Worm (Caenorhabditis elegans) whole organism, L3 larva: ENCODE data around the gene srxa-12.

Source experiments
- ZK546.5 ChIP-seq: sonication (generic microtip); optimal IDR thresholded peaks from 2 replicates; lab custom pipeline; 2017; ENCODE audit warnings: missing biosample characterization, missing genetic modification characterization
- aly-2 ChIP-seq: fragments of 150-350 bp; optimal IDR thresholded peaks from 2 replicates; lab custom pipeline; 2014; ENCODE audit warnings: missing biosample characterization, missing genetic modification characterization
- ceh-82 ChIP-seq: fragments of 150-350 bp; optimal IDR thresholded peaks from 2 replicates; lab custom pipeline; 2014; ENCODE audit warnings: missing biosample characterization, missing genetic modification characterization
- nfya-1 ChIP-seq: sonication (generic microtip); optimal IDR thresholded peaks from 2 replicates; lab custom pipeline; 2017; ENCODE audit warnings: missing genetic modification characterization, mild to moderate bottlenecking, missing compliant biosample characterization, antibody characterized with exemption, moderate library complexity; ENCODE audit not compliant: insufficient read depth
- snpc-4 ChIP-seq: fragments of 150-350 bp; optimal IDR thresholded peaks from 2 replicates; lab custom pipeline; 2014; ENCODE audit warnings: missing biosample characterization, missing genetic modification characterization
- zag-1 ChIP-seq: fragments of 150-350 bp; optimal IDR thresholded peaks from 2 replicates; lab custom pipeline; 2014; ENCODE audit warnings: missing biosample characterization, missing genetic modification characterization

DNA sequence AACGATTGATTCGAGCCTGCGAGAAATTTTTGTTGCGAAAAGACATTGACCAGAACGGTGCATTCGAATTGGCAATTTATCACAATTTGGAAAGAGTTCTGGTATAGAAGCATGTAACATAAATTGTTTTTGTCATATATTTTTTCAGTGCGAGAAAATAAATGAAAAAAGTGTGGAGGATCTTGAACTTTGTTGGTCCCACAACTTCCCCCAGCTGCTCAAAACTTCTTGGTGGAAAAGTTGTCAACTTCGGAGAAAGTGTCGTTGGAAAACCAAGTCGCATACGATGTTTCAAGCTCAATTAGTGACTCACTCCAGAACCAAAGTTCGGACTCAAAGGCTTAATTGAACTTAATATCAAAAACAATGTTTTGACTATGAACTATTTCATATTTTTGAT is 5.5 kb downstream of the srxa-12 start:
- TF ChIP-seq ceh-82 (tag; lab: Kevin White, UChicago), result no peak
- no peak for TF ChIP-seq snpc-4 (tag; lab: Kevin White, UChicago)
- no peak for TF ChIP-seq ZK546.5 (tag; lab: Kevin White, UChicago)
- no peak for TF ChIP-seq nfya-1 (tag; lab: Kevin White, UChicago)
- no peak for TF ChIP-seq zag-1 (tag; lab: Kevin White, UChicago)
- TF ChIP-seq aly-2 (tag; lab: Kevin White, UChicago), result no peak
